Worm (Caenorhabditis elegans): ENCODE measurements around the gene sru-4.

The sru-4 gene

DNA sequence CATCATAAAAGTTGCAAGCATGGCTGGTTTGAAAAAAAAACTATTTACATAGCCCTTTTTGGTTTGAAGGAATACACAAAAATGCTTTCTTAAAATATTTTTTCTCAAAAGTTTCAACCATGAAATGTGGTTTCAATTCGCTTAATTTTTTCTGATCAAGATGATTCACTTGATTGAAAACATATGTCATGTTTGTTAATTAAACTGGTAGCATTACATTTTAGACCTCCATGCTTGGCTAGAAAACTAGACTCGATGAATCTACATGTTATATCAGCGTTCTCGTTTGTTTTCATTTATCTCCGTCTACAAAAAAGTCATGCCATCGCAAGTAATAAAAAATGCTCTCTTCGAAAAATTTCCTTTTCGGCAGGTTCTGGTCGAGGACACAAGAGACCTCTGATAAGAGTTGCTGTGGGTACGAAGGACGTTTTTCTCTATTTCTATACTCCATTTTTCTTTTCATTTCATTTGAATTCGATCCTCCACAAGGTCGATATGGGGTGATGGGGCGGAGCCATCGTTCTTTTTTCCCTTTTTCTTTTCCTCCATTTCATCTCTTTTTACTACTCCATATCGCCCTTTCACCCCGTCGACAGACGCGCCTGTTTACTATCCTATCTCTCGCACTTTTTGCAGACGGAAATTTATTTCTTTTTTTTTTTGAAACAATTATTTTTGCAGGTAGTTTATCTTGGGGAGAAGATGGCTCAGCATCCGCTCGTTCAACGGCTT, 27.7 kb downstream of the sru-4 start, which contains the start of gene elo-1 (continued):
- TF ChIP-seq nhr-129 (tag; optimal IDR thresholded peaks at IDR 0.05), result peak; percentile 30
- peak; percentile 64 for TF ChIP-seq crh-2 (tag; optimal IDR thresholded peaks at IDR 0.05)
- TF ChIP-seq peb-1 (tag; optimal IDR thresholded peaks at IDR 0.05), result no peak
- peak; percentile 28 for TF ChIP-seq lin-13 (GFP tag; optimal IDR thresholded peaks at IDR 0.05)
- TF ChIP-seq sma-3 (GFP tag; optimal IDR thresholded peaks at IDR 0.05), result peak; percentile 61

- TF ChIP-seq nhr-6 (tag; optimal IDR thresholded peaks at IDR 0.05) (no peak), fos-1 (tag; optimal IDR thresholded peaks at IDR 0.05) (peak; percentile 5)
Observed at ce11 chrIV:9527002-9527401, 28.8 kb downstream of the sru-4 start.

- TF ChIP-seq C34F6.9 (tag; optimal IDR thresholded peaks at IDR 0.05) (no peak), nhr-11 (tag; optimal IDR thresholded peaks at IDR 0.05) (no peak), unc-62 (GFP tag; optimal IDR thresholded peaks at IDR 0.05) (no peak), lsy-2 (tag; optimal IDR thresholded peaks at IDR 0.05) (no peak), zag-1 (tag; optimal IDR thresholded peaks at IDR 0.05) (no peak), elt-3 (tag; optimal IDR thresholded peaks at IDR 0.05) (no peak), peb-1 (tag; optimal IDR thresholded peaks at IDR 0.05) (no peak)
Observed at ce11 chrIV:9529647-9530046, 31.5 kb downstream of the sru-4 start, which contains the start of gene elo-7. elo-7 (plus strand) TSS chrIV:9529947.

DNA sequence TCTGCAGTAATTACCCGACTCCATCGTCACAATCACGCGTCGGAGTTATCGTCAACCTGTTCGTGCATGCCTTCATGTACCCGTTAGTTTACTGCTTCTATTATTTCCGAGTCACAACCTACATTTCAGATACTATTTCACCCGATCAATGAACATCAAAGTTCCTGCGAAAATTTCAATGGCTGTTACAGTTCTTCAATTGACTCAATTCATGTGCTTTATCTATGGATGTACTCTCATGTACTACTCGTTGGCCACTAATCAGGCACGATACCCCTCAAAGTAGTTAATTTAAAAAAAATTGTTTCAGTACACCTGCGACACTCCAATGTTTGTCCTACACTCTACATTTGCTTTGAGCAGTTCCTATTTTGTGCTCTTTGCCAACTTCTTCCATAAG, 32.6 kb downstream of the sru-4 start:
- no peak for TF ChIP-seq aly-2 (tag; optimal IDR thresholded peaks at IDR 0.05)
- TF ChIP-seq zag-1 (tag; optimal IDR thresholded peaks at IDR 0.05), result no peak
- TF ChIP-seq ztf-4 (tag; optimal IDR thresholded peaks at IDR 0.05), result no peak
- no peak for TF ChIP-seq nhr-25 (tag; optimal IDR thresholded peaks at IDR 0.05)
- TF ChIP-seq ceh-82 (tag; optimal IDR thresholded peaks at IDR 0.05), result no peak
- TF ChIP-seq ama-1 (optimal IDR thresholded peaks at IDR 0.05), result no peak
- no peak for TF ChIP-seq nhr-6 (tag; optimal IDR thresholded peaks at IDR 0.05)
- TF ChIP-seq sma-3 (GFP tag; optimal IDR thresholded peaks at IDR 0.05), result no peak
- no peak for TF ChIP-seq skn-1 (tag; optimal IDR thresholded peaks at IDR 0.05)
- TF ChIP-seq peb-1 (tag; optimal IDR thresholded peaks at IDR 0.05), result no peak
- no peak for TF ChIP-seq nhr-12 (tag; optimal IDR thresholded peaks at IDR 0.05)
- TF ChIP-seq unc-62 (GFP tag; optimal IDR thresholded peaks at IDR 0.05), result no peak
- no peak for TF ChIP-seq nhr-10 (tag; optimal IDR thresholded peaks at IDR 0.05)
- no peak for TF ChIP-seq crh-2 (tag; optimal IDR thresholded peaks at IDR 0.05)
- no peak for TF ChIP-seq nhr-77 (tag; optimal IDR thresholded peaks at IDR 0.05)
- TF ChIP-seq egl-27 (tag; optimal IDR thresholded peaks at IDR 0.05), result no peak
- TF ChIP-seq unc-55 (GFP tag; optimal IDR thresholded peaks at IDR 0.05), result no peak

DNA sequence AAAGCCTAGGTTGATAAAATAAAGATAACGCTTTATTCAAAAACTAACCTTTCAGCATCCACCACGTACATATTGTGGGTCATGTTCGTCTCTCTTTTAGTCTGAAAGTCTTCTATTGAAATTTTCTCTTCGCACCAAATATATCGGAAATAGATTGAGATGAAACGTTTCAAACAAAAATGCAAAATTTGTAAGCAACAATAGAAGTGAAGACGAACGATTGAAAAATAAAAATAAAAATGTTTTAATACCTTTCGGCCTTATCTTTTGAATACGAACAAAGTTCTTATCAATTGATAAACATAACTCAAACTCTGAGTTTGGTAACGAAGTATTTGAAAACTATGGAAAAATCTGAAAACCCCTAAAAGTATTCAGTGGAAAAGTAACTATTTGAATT, 34.9 kb downstream of the sru-4 start, which contains the start of gene F56H11.2:
F56H11.2 (minus strand) TSS at position 101 of the 400 bp plus-strand sequence.
- TF ChIP-seq nhr-25 (tag; optimal IDR thresholded peaks at IDR 0.05), result no peak
- TF ChIP-seq ZK546.5 (tag; optimal IDR thresholded peaks at IDR 0.05), result no peak
- TF ChIP-seq gmeb-1 (tag; optimal IDR thresholded peaks at IDR 0.05), result no peak
- TF ChIP-seq peb-1 (tag; optimal IDR thresholded peaks at IDR 0.05), result no peak
- no peak for TF ChIP-seq nhr-237 (tag; optimal IDR thresholded peaks at IDR 0.05)
- no peak for TF ChIP-seq nhr-129 (tag; optimal IDR thresholded peaks at IDR 0.05)
- no peak for TF ChIP-seq lin-13 (GFP tag; optimal IDR thresholded peaks at IDR 0.05)
- TF ChIP-seq ztf-1 (GFP tag; conservative IDR thresholded peaks at IDR 0.05), result no peak
- TF ChIP-seq zag-1 (tag; optimal IDR thresholded peaks at IDR 0.05), result no peak
- no peak for TF ChIP-seq nhr-77 (tag; optimal IDR thresholded peaks at IDR 0.05)
- TF ChIP-seq sma-3 (GFP tag; optimal IDR thresholded peaks at IDR 0.05), result no peak
- TF ChIP-seq alr-1 (tag; optimal IDR thresholded peaks at IDR 0.05), result no peak
- no peak for TF ChIP-seq sma-9 (GFP tag; optimal IDR thresholded peaks at IDR 0.05)
- TF ChIP-seq sma-9 (tag; optimal IDR thresholded peaks at IDR 0.05), result no peak
- TF ChIP-seq elt-3 (tag; optimal IDR thresholded peaks at IDR 0.05), result no peak
- no peak for TF ChIP-seq unc-62 (GFP tag; optimal IDR thresholded peaks at IDR 0.05)
- no peak for TF ChIP-seq ceh-16 (tag; optimal IDR thresholded peaks at IDR 0.05)
- TF ChIP-seq lsy-2 (tag; optimal IDR thresholded peaks at IDR 0.05), result no peak
- no peak for TF ChIP-seq Y55F3AM.14 (GFP tag; optimal IDR thresholded peaks at IDR 0.05)
- TF ChIP-seq mbf-1 (tag; optimal IDR thresholded peaks at IDR 0.05), result no peak
- TF ChIP-seq blmp-1 (tag; optimal IDR thresholded peaks at IDR 0.05; ENCODE audit: insufficient read depth), result no peak

Data from whole organism, L2 larva.